Worm (Caenorhabditis elegans): Measurements from ENCODE around the gene F01F1.15.

Gene F01F1.15

ce11 chrIII:5832442-5832841, 36.9 kb downstream of the F01F1.15 start:
- TF ChIP-seq zag-1 (tag; optimal IDR thresholded peaks at IDR 0.05): no peak
- TF ChIP-seq efl-1 (optimal IDR thresholded peaks at IDR 0.05): no peak
- peak in 1 of 2 experiments; percentile 75 for TF ChIP-seq efl-1 (GFP tag; optimal IDR thresholded peaks at IDR 0.05 in 1 of 2)
- no peak for TF ChIP-seq isw-1 (GFP tag; IDR thresholded peaks at IDR 0.05)

- TF ChIP-seq Y116A8C.19 (tag; optimal IDR thresholded peaks at IDR 0.05; ENCODE audit: borderline replicate concordance): no peak
These were observed 41.3 kb downstream of the F01F1.15 start for ce11 chrIII:5828065-5828464.

ce11 chrIII:5826895-5827437, 42.4 kb downstream of the F01F1.15 start:
- TF ChIP-seq nhr-71 (tag; optimal IDR thresholded peaks at IDR 0.05) (peak; percentile 19), fkh-4 (tag; optimal IDR thresholded peaks at IDR 0.05; ENCODE audit: borderline replicate concordance) (no peak), hlh-4 (tag; optimal IDR thresholded peaks at IDR 0.05) (no peak), unc-98 (GFP tag; IDR thresholded peaks at IDR 0.05) (no peak), dpl-1 (GFP tag; optimal IDR thresholded peaks at IDR 0.05) (peak in 1 of 3 experiments; percentile 20), Y116A8C.19 (tag; optimal IDR thresholded peaks at IDR 0.05; ENCODE audit: borderline replicate concordance) (no peak), mep-1 (tag; optimal IDR thresholded peaks at IDR 0.05) (no peak), nhr-76 (tag; optimal IDR thresholded peaks at IDR 0.05) (no peak), nhr-47 (tag; optimal IDR thresholded peaks at IDR 0.05) (peak; percentile 5), lin-14 (GFP tag; optimal IDR thresholded peaks at IDR 0.05) (peak; percentile 82), nhr-85 (tag) (no peak)

ce11 chrIII:5824450-5824972, 44.8 kb downstream of the F01F1.15 start:
- TF ChIP-seq unc-62 (GFP tag; optimal IDR thresholded peaks at IDR 0.05) (no peak), snpc-4 (tag; optimal IDR thresholded peaks at IDR 0.05) (no peak), lin-14 (GFP tag; optimal IDR thresholded peaks at IDR 0.05) (peak; percentile 58), unc-86 (tag; optimal IDR thresholded peaks at IDR 0.05) (peak; percentile 72), dsc-1 (tag; optimal IDR thresholded peaks at IDR 0.05) (peak; percentile 85), efl-1 (optimal IDR thresholded peaks at IDR 0.05) (no peak), efl-1 (GFP tag; optimal IDR thresholded peaks at IDR 0.05 in 1 of 2) (no peak), fkh-4 (tag; optimal IDR thresholded peaks at IDR 0.05; ENCODE audit: borderline replicate concordance) (peak; percentile 34)

- no peak for TF ChIP-seq lsy-2 (tag; optimal IDR thresholded peaks at IDR 0.05)
- TF ChIP-seq ceh-90 (tag; optimal IDR thresholded peaks at IDR 0.05): no peak
- no peak for TF ChIP-seq snu-23 (GFP tag; optimal IDR thresholded peaks at IDR 0.05)
- TF ChIP-seq fkh-8 (tag; optimal IDR thresholded peaks at IDR 0.05): no peak
- TF ChIP-seq isw-1 (GFP tag; IDR thresholded peaks at IDR 0.05): no peak
- TF ChIP-seq lin-15B (tag; optimal IDR thresholded peaks at IDR 0.05): no peak
- TF ChIP-seq zag-1 (tag; optimal IDR thresholded peaks at IDR 0.05): no peak
- no peak for TF ChIP-seq efl-1 (optimal IDR thresholded peaks at IDR 0.05)
- no peak for TF ChIP-seq efl-1 (GFP tag; optimal IDR thresholded peaks at IDR 0.05 in 1 of 2)
- no peak for TF ChIP-seq unc-86 (tag; optimal IDR thresholded peaks at IDR 0.05)
- TF ChIP-seq aha-1 (tag; optimal IDR thresholded peaks at IDR 0.05): no peak
- no peak for TF ChIP-seq fos-1 (tag; optimal IDR thresholded peaks at IDR 0.05)
- TF ChIP-seq ceh-8 (GFP tag; optimal IDR thresholded peaks at IDR 0.05): no peak
- TF ChIP-seq fkh-10 (GFP tag; optimal IDR thresholded peaks at IDR 0.05): no peak
- TF ChIP-seq unc-62 (GFP tag; optimal IDR thresholded peaks at IDR 0.05): no peak
- TF ChIP-seq vab-15 (tag; optimal IDR thresholded peaks at IDR 0.05): no peak
- no peak for TF ChIP-seq pax-3 (tag; optimal IDR thresholded peaks at IDR 0.05)
- no peak for TF ChIP-seq snpc-4 (tag; optimal IDR thresholded peaks at IDR 0.05)
- no peak for TF ChIP-seq xbp-1 (tag; optimal IDR thresholded peaks at IDR 0.05)
- no peak for TF ChIP-seq lin-39 (tag; optimal IDR thresholded peaks at IDR 0.05)
- TF ChIP-seq ceh-63 (GFP tag; optimal IDR thresholded peaks at IDR 0.05): no peak
These were observed 45.7 kb downstream of the F01F1.15 start, which contains the start of gene R12B2.8 for ce11 chrIII:5823617-5824016. Gene R12B2.8, plus strand, starts transcription at chrIII:5823917.
